Worm (Caenorhabditis elegans) whole organism, L1 larva: ENCODE data around the gene str-177.

Source experiments
- F16B12.6 ChIP-seq: fragments of 150-350 bp; optimal IDR thresholded peaks from 2 replicates; lab custom pipeline; 2014; ENCODE audit warnings: missing biosample characterization, missing genetic modification characterization
- alr-1 ChIP-seq: fragments of 200-800 bp; sonication (Bioruptor generic); optimal IDR thresholded peaks from 2 replicates; lab custom pipeline; 2018; ENCODE audit warnings: borderline replicate concordance, mild to moderate bottlenecking, missing genetic modification characterization, missing compliant biosample characterization
- ceh-82 ChIP-seq, 3 experiments: fragments of 150-350 bp in 1 of 3; sonication (generic microtip) in 2 of 3; optimal IDR thresholded peaks; 2 replicates each; lab custom pipeline; 2014 to 2017; ENCODE audit warnings: missing biosample characterization in 3 of 3, missing genetic modification characterization in 3 of 3
- egl-27 ChIP-seq, 2 experiments: fragments of 150-350 bp in 1 of 2; sonication (generic microtip); optimal IDR thresholded peaks; 3 replicates each; lab custom pipeline; 2017 to 2018; ENCODE audit warnings: missing biosample characterization in 2 of 2, missing genetic modification characterization in 2 of 2, missing genetic modification reagents in 2 of 2
- fkh-10 ChIP-seq: sonication (generic microtip); optimal IDR thresholded peaks from 2 replicates; lab custom pipeline; 2017; ENCODE audit warnings: missing biosample characterization, missing genetic modification reagents, missing genetic modification characterization
- lin-14 ChIP-seq: fragments of 200-800 bp; sonication (Bioruptor generic); optimal IDR thresholded peaks from 2 replicates; lab custom pipeline; 2018; ENCODE audit warnings: mild to moderate bottlenecking, missing genetic modification characterization, moderate library complexity, missing compliant biosample characterization
- lin-39 ChIP-seq: fragments of 150-350 bp; optimal IDR thresholded peaks from 2 replicates; lab custom pipeline; 2014; ENCODE audit warnings: missing biosample characterization, missing genetic modification reagents, missing genetic modification characterization
- lsy-2 ChIP-seq, 2 experiments: fragments of 150-350 bp; optimal IDR thresholded peaks; 2 replicates each; lab custom pipeline; 2014; ENCODE audit warnings: missing biosample characterization in 2 of 2, missing genetic modification characterization in 2 of 2
- mdl-1 ChIP-seq, 2 experiments: fragments of 150-350 bp; optimal IDR thresholded peaks; 2 replicates each; lab custom pipeline; 2014 to 2017; ENCODE audit warnings: missing biosample characterization in 2 of 2, missing genetic modification characterization in 2 of 2, inconsistent platforms in 1 of 2
- nhr-11 ChIP-seq: fragments of 150-350 bp; optimal IDR thresholded peaks from 2 replicates; lab custom pipeline; 2014; ENCODE audit warnings: missing biosample characterization, missing genetic modification characterization
- nhr-84 ChIP-seq: sonication (generic microtip); optimal IDR thresholded peaks from 2 replicates; lab custom pipeline; 2017; ENCODE audit warnings: missing biosample characterization, missing genetic modification characterization
- snu-23 ChIP-seq: sonication (generic microtip); optimal IDR thresholded peaks from 2 replicates; lab custom pipeline; 2016; ENCODE audit warnings: missing genetic modification characterization, missing compliant biosample characterization
- unc-62 ChIP-seq: fragments of 150-350 bp; optimal IDR thresholded peaks from 2 replicates; lab custom pipeline; 2014; ENCODE audit warnings: missing biosample characterization, missing genetic modification reagents, missing genetic modification characterization

- no peak for TF ChIP-seq nhr-84 (tag; lab: Kevin White, UChicago)
- TF ChIP-seq F16B12.6 (tag; lab: Kevin White, UChicago) = no peak
- TF ChIP-seq egl-27 (tag; optimal IDR thresholded peaks at IDR 0.05; lab: Kevin White, UChicago) = no peak
- peak in 1 of 3 experiments; percentile 42 for TF ChIP-seq ceh-82 (tag; optimal IDR thresholded peaks at IDR 0.05; lab: Kevin White, UChicago)
- no peak for TF ChIP-seq nhr-11 (tag; lab: Kevin White, UChicago)
- TF ChIP-seq unc-62 (GFP tag; lab: Kevin White, UChicago) = no peak
- TF ChIP-seq lsy-2 (tag; optimal IDR thresholded peaks at IDR 0.05; lab: Kevin White, UChicago) = peak in 1 of 2 experiments; percentile 6
- peak; percentile 8 for TF ChIP-seq snu-23 (GFP tag; lab: Kevin White, UChicago)
- TF ChIP-seq fkh-10 = peak; percentile 35
- no peak for TF ChIP-seq lin-39 (tag; lab: Kevin White, UChicago)
- peak; percentile 86 for TF ChIP-seq lin-14
- TF ChIP-seq mdl-1 (tag; optimal IDR thresholded peaks at IDR 0.05; lab: Kevin White, UChicago) = no peak
- TF ChIP-seq alr-1 (tag; lab: Kevin White, UChicago) = no peak
These were observed 20.0 kb upstream of the str-177 start for ce11 chrV:9218655-9219389.
